Fruit fly (Drosophila melanogaster) whole organism, pupa: Measurements from ENCODE around the gene TAF1B.

Source experiments
- CG12605 ChIP-seq: fragments of 200-800 bp; sonication (Bioruptor generic); IDR thresholded peaks from 2 replicates; pipeline ENCODE4 v1.3.6; 2022; ENCODE audit warnings: missing biosample characterization, missing genetic modification characterization
- CG14655 ChIP-seq: fragments of 200-800 bp; sonication (Bioruptor generic); optimal IDR thresholded peaks from 3 replicates; lab custom pipeline; 2017; ENCODE audit warnings: mild to moderate bottlenecking, missing biosample characterization, missing genetic modification reagents, missing genetic modification characterization
- CG4496 ChIP-seq: fragments of 200-800 bp; sonication (Bioruptor generic); IDR thresholded peaks from 3 replicates; pipeline ENCODE4 v1.3.6; 2022; ENCODE audit warnings: missing biosample characterization, missing genetic modification characterization
- CG8159 ChIP-seq: fragments of 200-800 bp; sonication (Bioruptor generic); optimal IDR thresholded peaks from 3 replicates; lab custom pipeline; 2018; ENCODE audit warnings: missing biosample characterization, mild to moderate bottlenecking, missing genetic modification characterization, moderate library complexity
- CG8301 ChIP-seq: fragments of 200-800 bp; sonication (Bioruptor generic); optimal IDR thresholded peaks from 2 replicates; lab custom pipeline; 2018; ENCODE audit warnings: missing biosample characterization, mild to moderate bottlenecking, missing genetic modification characterization
- CG9948 ChIP-seq: fragments of 200-800 bp; sonication (Bioruptor generic); optimal IDR thresholded peaks from 2 replicates; lab custom pipeline; 2018; ENCODE audit warnings: missing biosample characterization, mild to moderate bottlenecking, missing genetic modification characterization, moderate library complexity
- fd96Ca ChIP-seq: fragments of 200-800 bp; sonication (Bioruptor generic); IDR thresholded peaks from 3 replicates; pipeline ENCODE4 v1.3.6; 2022; ENCODE audit warnings: missing biosample characterization, missing genetic modification characterization
- gl ChIP-seq: fragments of 200-800 bp; sonication (Bioruptor generic); optimal IDR thresholded peaks from 2 replicates; lab custom pipeline; 2018; ENCODE audit warnings: missing biosample characterization, mild to moderate bottlenecking, missing genetic modification characterization
- rn ChIP-seq: fragments of 200-800 bp; sonication (Bioruptor generic); IDR thresholded peaks from 2 replicates; pipeline ENCODE4 v1.3.6; 2022; ENCODE audit warnings: missing biosample characterization, missing genetic modification characterization

DNA sequence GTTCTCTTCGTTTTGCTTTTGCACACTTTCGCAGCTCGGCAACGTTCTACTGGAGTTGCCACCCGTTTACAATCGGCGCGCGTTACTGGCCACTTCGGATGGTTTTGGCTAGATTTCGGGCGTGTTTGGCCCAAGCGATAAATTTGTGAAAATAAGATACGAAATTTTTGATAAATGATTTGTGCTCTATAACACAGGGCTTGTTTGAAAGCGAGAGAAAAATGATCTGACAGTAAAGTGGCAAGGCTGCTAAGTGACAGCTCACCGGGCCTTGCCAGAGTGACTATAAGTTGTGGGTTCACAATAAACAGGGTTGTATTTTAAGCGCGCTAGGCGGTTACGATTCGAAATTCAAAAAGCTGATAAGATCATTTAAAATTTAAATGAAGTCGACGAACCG, 34.0 kb downstream of the TAF1B start, which contains the start of gene Fmr1:
- TF ChIP-seq rn (GFP tag; lab: Robert Waterston, UW) (no peak), gl (tag; lab: Kevin White, UChicago) (no peak), fd96Ca (GFP tag; lab: Robert Waterston, UW) (no peak), CG4496 (GFP tag; lab: Robert Waterston, UW) (no peak), CG8159 (tag; lab: Kevin White, UChicago) (no peak), CG9948 (tag; lab: Kevin White, UChicago) (peak; percentile 25), CG14655 (GFP tag; lab: Kevin White, UChicago) (no peak), CG12605 (GFP tag; lab: Robert Waterston, UW) (no peak), CG8301 (tag; lab: Kevin White, UChicago) (no peak)
